Worm (Caenorhabditis elegans): ENCODE data around the gene T23B12.11.

DNA sequence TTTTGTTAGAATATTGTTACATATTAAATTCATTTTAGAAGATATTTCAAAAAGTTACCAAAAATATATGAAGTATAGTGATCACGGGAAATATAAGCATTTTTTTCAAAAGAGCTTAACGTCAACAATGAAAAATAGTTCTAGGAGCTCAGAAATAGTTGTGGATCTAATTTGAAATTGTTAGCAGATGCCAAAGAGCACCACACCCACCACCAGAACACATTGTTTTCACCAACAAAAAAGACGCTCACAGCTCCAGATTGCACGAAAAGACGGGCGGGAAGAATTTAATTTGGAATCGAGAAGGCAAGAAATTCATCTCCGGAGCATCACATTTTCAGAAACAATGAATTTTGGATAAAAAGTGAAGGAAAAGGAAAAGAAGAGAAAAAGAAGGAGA, 15.7 kb downstream of the T23B12.11 start, which contains the start of gene gplb-1:
- TF ChIP-seq ceh-13 (GFP tag; optimal IDR thresholded peaks at IDR 0.05) (no peak), flt-1 (GFP tag; IDR thresholded peaks at IDR 0.05) (no peak), aly-1 (tag; optimal IDR thresholded peaks at IDR 0.05) (no peak), F13C5.2 (tag; optimal IDR thresholded peaks at IDR 0.05) (no peak), ama-1 (optimal IDR thresholded peaks at IDR 0.05) (no peak), hmg-4 (GFP tag; optimal IDR thresholded peaks at IDR 0.05) (no peak)

All from whole organism, early embryonic.